Fruit fly (Drosophila melanogaster): ENCODE data around the gene Ythdc1.

DNA sequence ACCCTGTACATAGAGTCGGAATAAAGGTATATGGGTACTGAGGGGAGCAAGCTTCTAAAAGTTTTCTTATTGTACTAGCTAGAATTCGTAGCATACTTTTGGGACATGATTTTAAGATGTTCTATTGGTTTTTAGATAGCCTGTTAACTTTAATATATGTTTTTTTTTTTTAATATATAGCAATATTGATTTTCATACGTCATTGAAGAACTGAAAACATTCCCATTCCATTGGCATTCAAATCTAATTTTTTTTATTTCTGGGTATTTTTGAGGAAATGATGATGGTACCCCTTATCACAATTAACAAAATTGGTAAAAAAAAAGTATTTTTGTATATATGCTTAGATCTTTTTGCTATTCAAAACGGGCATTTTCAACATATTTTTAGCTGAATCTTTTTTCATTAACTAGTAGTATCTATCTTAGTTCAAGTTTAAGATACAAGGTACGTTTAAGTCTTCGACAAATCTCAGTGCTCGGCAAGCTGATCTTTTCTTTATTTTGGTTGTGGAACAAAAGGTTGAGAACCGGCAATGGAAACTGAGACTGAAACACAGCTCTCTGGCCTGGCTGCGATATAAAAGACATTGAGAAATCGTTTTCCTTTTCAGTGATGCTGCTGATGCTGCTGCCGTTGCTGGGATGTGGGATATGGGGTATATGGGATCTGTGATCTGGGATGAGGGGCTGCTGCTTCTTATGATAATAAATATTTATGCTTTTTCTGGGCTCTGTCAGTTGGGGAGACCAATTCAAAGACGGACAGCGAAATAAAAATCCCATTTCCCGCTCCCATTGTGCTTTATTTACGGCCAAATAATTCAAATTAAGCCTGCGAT, 10.8 kb upstream of the Ythdc1 start:
- TF ChIP-seq cic (GFP tag; optimal IDR thresholded peaks at IDR 0.05) (no peak), Clk (GFP tag; optimal IDR thresholded peaks at IDR 0.05) (no peak), CG7101 (tag; optimal IDR thresholded peaks at IDR 0.05) (no peak), CG1620 (GFP tag; optimal IDR thresholded peaks at IDR 0.05) (no peak), kay (GFP tag; ENCODE audit: borderline replicate concordance) (no peak), tj (GFP tag; optimal IDR thresholded peaks at IDR 0.05) (no peak), toe (GFP tag; optimal IDR thresholded peaks at IDR 0.05) (no peak), bab1 (GFP tag; optimal IDR thresholded peaks at IDR 0.05) (no peak), Crg-1 (GFP tag; optimal IDR thresholded peaks at IDR 0.05) (no peak)

All from whole organism, adult.